Worm (Caenorhabditis elegans) whole organism, late embryonic: ENCODE measurements around the gene W02B3.4.

Experiments
- K09A11.1 ChIP-seq: sonication (generic microtip); optimal IDR thresholded peaks from 2 replicates; lab custom pipeline; 2017; ENCODE audit warnings: antibody characterized with exemption, mild to moderate bottlenecking, missing genetic modification characterization, missing compliant biosample characterization; ENCODE audit not compliant: insufficient read depth
- ceh-24 ChIP-seq: sonication (generic microtip); optimal IDR thresholded peaks from 2 replicates; lab custom pipeline; 2016; ENCODE audit warnings: mild to moderate bottlenecking, missing genetic modification characterization, missing compliant biosample characterization
- che-1 ChIP-seq: sonication (generic microtip); optimal IDR thresholded peaks from 2 replicates; lab custom pipeline; 2016; ENCODE audit warnings: mild to moderate bottlenecking, missing genetic modification characterization, missing compliant biosample characterization
- elt-2 ChIP-seq: sonication (generic microtip); optimal IDR thresholded peaks from 2 replicates; lab custom pipeline; 2016; ENCODE audit warnings: missing genetic modification reagents, missing genetic modification characterization, missing compliant biosample characterization
- ets-4 ChIP-seq: sonication (generic microtip); optimal IDR thresholded peaks from 2 replicates; lab custom pipeline; 2016; ENCODE audit warnings: missing genetic modification characterization, missing compliant biosample characterization
- eyg-1 ChIP-seq: sonication (generic microtip); optimal IDR thresholded peaks from 2 replicates; lab custom pipeline; 2016; ENCODE audit warnings: missing genotype, missing genetic modification characterization, missing compliant biosample characterization
- fkh-10 ChIP-seq: fragments of 150-350 bp; optimal IDR thresholded peaks from 2 replicates; lab custom pipeline; 2014; ENCODE audit warnings: missing biosample characterization, missing genetic modification reagents, missing genetic modification characterization
- nhr-11 ChIP-seq: fragments of 150-350 bp; optimal IDR thresholded peaks from 2 replicates; lab custom pipeline; 2014; ENCODE audit warnings: missing biosample characterization, missing genetic modification characterization
- npax-4 ChIP-seq: sonication (generic microtip); optimal IDR thresholded peaks from 2 replicates; lab custom pipeline; 2016; ENCODE audit warnings: missing genetic modification characterization, missing compliant biosample characterization
- pqm-1 ChIP-seq: sonication (generic microtip); optimal IDR thresholded peaks from 2 replicates; lab custom pipeline; 2016; ENCODE audit warnings: missing genetic modification characterization, missing compliant biosample characterization
- unc-3 ChIP-seq, 2 experiments: fragments of 200-800 bp in 1 of 2; sonication (Bioruptor generic) in 1 of 2; sonication (generic microtip) in 1 of 2; conservative IDR thresholded peaks in 1 of 2; optimal IDR thresholded peaks in 1 of 2; 2 replicates each; pipeline versions ENCODE4 v1.3.6 to Lab custom; 2016 to 2022; ENCODE audit warnings: missing compliant biosample characterization in 2 of 2, missing genetic modification characterization in 2 of 2, missing genetic modification reagents in 1 of 2
- unc-42 ChIP-seq: sonication (generic microtip); optimal IDR thresholded peaks from 2 replicates; lab custom pipeline; 2016; ENCODE audit warnings: missing genotype, missing genetic modification characterization, missing compliant biosample characterization
- unc-86 ChIP-seq: sonication (generic microtip); optimal IDR thresholded peaks from 2 replicates; lab custom pipeline; 2016; ENCODE audit warnings: missing genetic modification characterization, missing compliant biosample characterization
- ztf-16 ChIP-seq: sonication (generic microtip); optimal IDR thresholded peaks from 2 replicates; lab custom pipeline; 2017; ENCODE audit warnings: missing genetic modification characterization, missing compliant biosample characterization

- TF ChIP-seq eyg-1 (tag; lab: Kevin White, UChicago): no peak
- no peak for TF ChIP-seq K09A11.1 (tag; lab: Kevin White, UChicago)
- TF ChIP-seq unc-86 (tag; lab: Kevin White, UChicago): no peak
- TF ChIP-seq ceh-24 (tag; lab: Kevin White, UChicago): no peak
- TF ChIP-seq unc-42 (tag; lab: Kevin White, UChicago): no peak
- no peak for TF ChIP-seq unc-3 (GFP tag; conservative IDR thresholded peaks at IDR 0.05; lab: Robert Waterston, UW)
- TF ChIP-seq unc-3 (tag; optimal IDR thresholded peaks at IDR 0.05; lab: Kevin White, UChicago): no peak
- TF ChIP-seq npax-4 (tag; lab: Kevin White, UChicago): no peak
- TF ChIP-seq fkh-10 (GFP tag; lab: Kevin White, UChicago): no peak
- TF ChIP-seq che-1 (tag; lab: Kevin White, UChicago): no peak
- TF ChIP-seq ztf-16 (tag; lab: Kevin White, UChicago): no peak
- no peak for TF ChIP-seq ets-4 (tag; lab: Kevin White, UChicago)
- no peak for TF ChIP-seq pqm-1 (tag; lab: Kevin White, UChicago)
- no peak for TF ChIP-seq nhr-11 (tag; lab: Kevin White, UChicago)
- TF ChIP-seq elt-2: peak; percentile 16
These were observed 31.6 kb downstream of the W02B3.4 start for ce11 chrIII:651587-651986.
